Worm (Caenorhabditis elegans) whole organism, L1 larva: ENCODE measurements around the gene sre-4.

Experiments
- ama-1 ChIP-seq: fragments of 150-350 bp; optimal IDR thresholded peaks from 2 replicates; lab custom pipeline; 2014
- skn-1 ChIP-seq: fragments of 150-350 bp; optimal IDR thresholded peaks from 2 replicates; lab custom pipeline; 2014; ENCODE audit warnings: missing biosample characterization, missing genetic modification characterization

- TF ChIP-seq skn-1 (tag; lab: Kevin White, UChicago), result no peak
- TF ChIP-seq ama-1 (lab: Kevin White, UChicago), result no peak
Measured at ce11 chrIV:9738194-9738593, 46.4 kb downstream of the sre-4 start, which contains the start of gene C28D4.10.
